Worm (Caenorhabditis elegans): ENCODE measurements around the gene C04G6.6.

C04G6.6 gene

DNA sequence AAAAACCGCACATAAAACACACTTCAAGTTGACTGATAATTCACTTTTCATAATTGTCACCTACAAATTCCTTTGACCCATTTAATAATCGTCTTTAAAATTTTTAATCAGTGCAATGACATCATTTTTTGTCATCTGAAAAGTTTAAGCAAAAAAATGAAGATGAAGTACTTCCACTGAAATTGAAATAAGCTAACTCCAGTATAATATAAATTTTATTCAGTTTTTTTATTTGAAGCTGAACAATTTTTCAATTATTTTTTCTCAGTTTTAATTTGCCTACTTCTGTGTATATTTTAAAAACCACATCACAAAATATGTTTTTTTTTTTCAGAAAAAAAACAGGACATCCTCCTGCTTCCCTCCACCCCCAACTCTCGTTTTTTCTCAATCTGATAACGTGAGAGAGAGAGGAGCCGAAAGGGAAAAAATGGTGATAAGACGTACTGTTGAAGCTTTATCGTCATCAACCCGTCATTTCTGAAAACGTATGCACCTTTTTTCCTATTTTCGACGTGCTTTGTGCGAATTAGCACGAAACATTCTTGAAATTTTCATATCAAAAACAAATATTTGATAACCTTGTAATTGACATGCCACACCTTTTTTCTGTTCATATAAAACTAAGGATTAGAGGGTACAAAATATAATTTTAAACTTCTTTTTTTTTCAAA, 4.4 kb upstream of the C04G6.6 start, which contains the start of the genes C04G6.11 and mpk-2:
TSS of gene C04G6.11 (minus strand) at position 51 of the 674 bp plus-strand sequence.
TSS of gene mpk-2 (plus strand) at position 335 of the 674 bp plus-strand sequence.
- TF ChIP-seq lin-13 (GFP tag; optimal IDR thresholded peaks at IDR 0.05) (no peak), nhr-77 (tag; optimal IDR thresholded peaks at IDR 0.05) (no peak), peb-1 (tag; optimal IDR thresholded peaks at IDR 0.05) (no peak), F13H6.1 (tag; optimal IDR thresholded peaks at IDR 0.05) (peak; percentile 33), nhr-10 (tag; optimal IDR thresholded peaks at IDR 0.05) (no peak), fos-1 (tag; optimal IDR thresholded peaks at IDR 0.05) (peak; percentile 73), nhr-6 (tag; optimal IDR thresholded peaks at IDR 0.05) (no peak), mbf-1 (tag; optimal IDR thresholded peaks at IDR 0.05) (no peak), gmeb-1 (tag; optimal IDR thresholded peaks at IDR 0.05) (peak; percentile 25), crh-2 (tag; optimal IDR thresholded peaks at IDR 0.05) (peak; percentile 24), R02D3.7 (tag; optimal IDR thresholded peaks at IDR 0.05) (no peak), nhr-21 (tag; optimal IDR thresholded peaks at IDR 0.05) (no peak), ztf-4 (tag; optimal IDR thresholded peaks at IDR 0.05) (no peak), sma-9 (GFP tag; optimal IDR thresholded peaks at IDR 0.05) (peak; percentile 59), sma-9 (tag; optimal IDR thresholded peaks at IDR 0.05) (no peak), ztf-11 (tag; optimal IDR thresholded peaks at IDR 0.05) (no peak), nhr-12 (tag; optimal IDR thresholded peaks at IDR 0.05) (no peak), ceh-16 (tag; optimal IDR thresholded peaks at IDR 0.05) (no peak), unc-55 (GFP tag; optimal IDR thresholded peaks at IDR 0.05) (no peak)

DNA sequence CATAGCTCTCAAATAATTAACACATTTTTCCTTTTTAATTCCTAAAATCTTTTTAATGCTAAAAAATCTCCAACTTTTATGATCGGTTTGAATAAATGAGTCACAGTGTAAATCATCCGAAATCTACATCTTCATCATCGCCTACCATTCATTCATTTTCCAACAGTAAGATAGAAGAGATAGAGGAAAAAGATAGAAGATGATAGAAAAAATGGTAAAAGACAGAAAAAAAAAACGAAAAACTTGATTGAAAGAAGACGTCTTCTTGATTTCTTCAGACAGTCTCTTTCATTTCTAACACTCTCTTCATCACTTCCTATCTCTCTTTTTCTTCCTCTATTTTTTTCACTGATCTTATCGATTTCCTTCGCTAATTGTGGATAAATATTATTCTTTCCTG, 3.6 kb upstream of the C04G6.6 start:
- TF ChIP-seq mdl-1 (tag; optimal IDR thresholded peaks at IDR 0.05) (no peak), fos-1 (tag; optimal IDR thresholded peaks at IDR 0.05) (peak; percentile 34), blmp-1 (tag; optimal IDR thresholded peaks at IDR 0.05; ENCODE audit: insufficient read depth) (peak; percentile 46)

DNA sequence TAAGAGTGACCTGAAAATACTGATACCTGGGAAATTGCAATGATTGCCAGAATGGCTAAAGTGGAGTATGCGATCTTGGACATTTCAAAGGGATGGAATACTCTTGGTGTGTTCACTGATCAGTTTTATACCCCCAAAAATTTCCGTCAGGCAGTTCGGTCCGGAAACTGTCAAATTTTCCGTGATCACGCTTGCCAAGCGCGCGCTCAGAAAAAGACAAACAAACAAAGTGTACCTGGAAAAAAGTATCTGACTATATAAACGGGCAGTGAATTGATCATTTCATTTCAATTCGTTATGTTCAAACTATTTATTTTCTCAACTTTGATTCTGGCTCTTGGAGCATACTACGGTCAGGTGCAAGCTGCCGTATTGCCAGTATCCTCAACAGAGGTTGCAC, 2.2 kb upstream of the C04G6.6 start, which contains the start of the genes idpb-3 and idpb-1:
TSS of gene idpb-3 (minus strand) at position 101 of the 400 bp plus-strand sequence.
TSS of gene idpb-1 (plus strand) at position 284 of the 400 bp plus-strand sequence.
- TF ChIP-seq blmp-1 (tag; optimal IDR thresholded peaks at IDR 0.05; ENCODE audit: insufficient read depth) (no peak), ama-1 (optimal IDR thresholded peaks at IDR 0.05) (no peak), ztf-1 (GFP tag; conservative IDR thresholded peaks at IDR 0.05) (no peak), sma-3 (GFP tag; optimal IDR thresholded peaks at IDR 0.05) (no peak), ceh-82 (tag; optimal IDR thresholded peaks at IDR 0.05) (no peak), nhr-23 (tag; optimal IDR thresholded peaks at IDR 0.05) (no peak), unc-55 (GFP tag; optimal IDR thresholded peaks at IDR 0.05) (no peak), nhr-237 (tag; optimal IDR thresholded peaks at IDR 0.05) (no peak), unc-62 (GFP tag; optimal IDR thresholded peaks at IDR 0.05) (no peak), crh-2 (tag; optimal IDR thresholded peaks at IDR 0.05) (no peak), ztf-4 (tag; optimal IDR thresholded peaks at IDR 0.05) (no peak), aly-2 (tag; optimal IDR thresholded peaks at IDR 0.05) (no peak), elt-1 (tag; optimal IDR thresholded peaks at IDR 0.05) (no peak), gmeb-1 (tag; optimal IDR thresholded peaks at IDR 0.05) (no peak), F13H6.1 (tag; optimal IDR thresholded peaks at IDR 0.05) (no peak), nhr-21 (tag; optimal IDR thresholded peaks at IDR 0.05) (no peak), nhr-10 (tag; optimal IDR thresholded peaks at IDR 0.05) (no peak)

DNA sequence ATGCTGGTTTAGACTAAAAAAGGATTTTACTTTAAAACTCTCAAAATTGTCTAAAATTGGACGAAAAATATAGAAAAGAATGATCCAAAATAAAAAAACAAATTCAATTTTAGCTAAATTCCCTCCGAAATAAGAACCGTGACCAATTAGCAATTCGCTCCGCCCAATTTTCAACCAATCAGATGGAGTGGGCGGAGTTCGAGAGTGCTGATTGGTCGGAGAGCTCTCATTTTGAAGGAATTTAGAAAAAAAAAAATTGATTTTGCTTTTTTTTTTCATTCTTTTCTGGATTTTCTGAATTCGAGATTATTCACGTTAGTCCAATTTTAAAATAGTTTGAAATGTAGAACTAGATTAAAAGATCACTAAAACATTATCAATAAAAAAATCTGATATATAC, 515 bp downstream of the C04G6.6 start:
- TF ChIP-seq mbf-1 (tag; optimal IDR thresholded peaks at IDR 0.05) (no peak), peb-1 (tag; optimal IDR thresholded peaks at IDR 0.05) (no peak), R02D3.7 (tag; optimal IDR thresholded peaks at IDR 0.05) (no peak)

DNA sequence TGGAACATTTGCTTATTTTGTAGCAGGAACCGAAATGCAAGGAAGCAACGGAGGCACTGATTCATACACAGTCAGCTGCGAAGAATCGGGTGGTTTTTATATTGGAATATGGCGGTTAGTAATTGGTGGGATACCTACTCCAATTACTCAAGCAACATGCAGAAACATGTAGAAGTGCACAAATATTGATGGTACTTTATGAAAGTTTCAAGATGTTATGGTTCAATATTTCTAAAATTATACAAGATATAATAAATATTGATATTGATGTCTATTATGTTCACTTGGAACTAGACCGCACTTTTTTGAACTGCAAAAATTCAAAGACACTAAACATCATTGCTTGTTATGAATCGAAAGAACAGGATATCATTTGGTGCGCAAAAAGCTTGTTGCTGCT, 5.6 kb downstream of the C04G6.6 start, which contains the start of gene C04G6.13:
TSS of gene C04G6.13 (plus strand) at position 301 of the 400 bp plus-strand sequence.
- TF ChIP-seq aly-2 (tag; optimal IDR thresholded peaks at IDR 0.05) (no peak), ama-1 (optimal IDR thresholded peaks at IDR 0.05) (no peak), nhr-6 (tag; optimal IDR thresholded peaks at IDR 0.05) (no peak), gmeb-1 (tag; optimal IDR thresholded peaks at IDR 0.05) (no peak), R02D3.7 (tag; optimal IDR thresholded peaks at IDR 0.05) (no peak), peb-1 (tag; optimal IDR thresholded peaks at IDR 0.05) (no peak), nhr-129 (tag; optimal IDR thresholded peaks at IDR 0.05) (no peak), lsy-2 (tag; optimal IDR thresholded peaks at IDR 0.05) (no peak), ztf-1 (GFP tag; conservative IDR thresholded peaks at IDR 0.05) (no peak), nhr-21 (tag; optimal IDR thresholded peaks at IDR 0.05) (no peak), snpc-4 (tag; optimal IDR thresholded peaks at IDR 0.05) (no peak), sma-3 (GFP tag; optimal IDR thresholded peaks at IDR 0.05) (no peak), blmp-1 (tag; optimal IDR thresholded peaks at IDR 0.05; ENCODE audit: insufficient read depth) (no peak), nhr-10 (tag; optimal IDR thresholded peaks at IDR 0.05) (no peak), elt-3 (tag; optimal IDR thresholded peaks at IDR 0.05) (no peak), dmd-4 (tag; optimal IDR thresholded peaks at IDR 0.05) (no peak), unc-55 (GFP tag; optimal IDR thresholded peaks at IDR 0.05) (no peak), nhr-23 (tag; optimal IDR thresholded peaks at IDR 0.05) (no peak), skn-1 (tag; optimal IDR thresholded peaks at IDR 0.05) (no peak)

All from whole organism, L2 larva.